In genomic region chr2L:16317777-16318610, dm6 we compare ENCODE assay signal across 4 fruit fly cellular contexts.
A peak's percentile ranks its signal among the peaks of the same experiment; 100 is the strongest.
TF ChIP-seq lines count a peak whose summit lies in the region.

No protein-coding gene starts in this region.

- no peak for TF ChIP-seq CTCF in whole organism, embryonic (GFP tag; optimal IDR thresholded peaks at IDR 0.05; lab: Kevin White, UChicago)

TF ChIP-seq in whole organism, adult, 20 proteins besides CTCF, POLR2A, EP300 and RAD21:
- no peak for TF ChIP-seq Clk (GFP tag; optimal IDR thresholded peaks at IDR 0.05; lab: Kevin White, UChicago)
- TF ChIP-seq Hr96 (GFP tag; optimal IDR thresholded peaks at IDR 0.05; lab: Kevin White, UChicago) = no peak
- peak; percentile 9 for TF ChIP-seq CG7045 (GFP tag; optimal IDR thresholded peaks at IDR 0.05; lab: Kevin White, UChicago)
- TF ChIP-seq tj (GFP tag; optimal IDR thresholded peaks at IDR 0.05; lab: Kevin White, UChicago) = peak; percentile 72
- peak; percentile 26 for TF ChIP-seq cic (GFP tag; optimal IDR thresholded peaks at IDR 0.05; lab: Kevin White, UChicago)
- TF ChIP-seq pad (GFP tag; optimal IDR thresholded peaks at IDR 0.05; lab: Kevin White, UChicago) = no peak
- no peak for TF ChIP-seq CG5204 (GFP tag; optimal IDR thresholded peaks at IDR 0.05; lab: Kevin White, UChicago)
- peak; percentile 41 for TF ChIP-seq CG1620 (GFP tag; optimal IDR thresholded peaks at IDR 0.05; lab: Kevin White, UChicago)
- TF ChIP-seq CG12768 (GFP tag; optimal IDR thresholded peaks at IDR 0.05; lab: Kevin White, UChicago) = peak; percentile 34
- no peak for TF ChIP-seq CG11617 (GFP tag; optimal IDR thresholded peaks at IDR 0.05; lab: Kevin White, UChicago)
- TF ChIP-seq ovo (GFP tag; optimal IDR thresholded peaks at IDR 0.05; lab: Kevin White, UChicago) = peak; percentile 27
- no peak for TF ChIP-seq CG33017 (tag; optimal IDR thresholded peaks at IDR 0.05; lab: Kevin White, UChicago)
- TF ChIP-seq toe (GFP tag; optimal IDR thresholded peaks at IDR 0.05; lab: Kevin White, UChicago) = no peak
- no peak for TF ChIP-seq cnc (optimal IDR thresholded peaks at IDR 0.05; lab: Kevin White, UChicago)
- TF ChIP-seq kay (GFP tag; lab: Kevin White, UChicago; ENCODE audit: borderline replicate concordance) = peak; percentile 70
- TF ChIP-seq Mnt (GFP tag; optimal IDR thresholded peaks at IDR 0.05; lab: Kevin White, UChicago) = peak; percentile 46
- peak; percentile 71 for TF ChIP-seq Crg-1 (GFP tag; optimal IDR thresholded peaks at IDR 0.05; lab: Kevin White, UChicago)
- peak; percentile 7 for TF ChIP-seq CG7101 (tag; optimal IDR thresholded peaks at IDR 0.05; lab: Kevin White, UChicago)
- no peak for TF ChIP-seq CG14711 (tag; optimal IDR thresholded peaks at IDR 0.05; lab: Kevin White, UChicago)
- no peak for TF ChIP-seq bab1 (GFP tag; optimal IDR thresholded peaks at IDR 0.05; lab: Kevin White, UChicago)

TF ChIP-seq in whole organism, embryonic, 481 proteins besides CTCF, POLR2A, EP300 and RAD21 (continues in another document):
- TF ChIP-seq CG6689 (GFP tag; IDR thresholded peaks at IDR 0.05; lab: Robert Waterston, UW) (0 out of 2 replicates have a peak, but pooled peaks have one; percentile 12), phol (tag; optimal IDR thresholded peaks at IDR 0.05; lab: Kevin White, UChicago) (no peak), CG8765 (GFP tag; IDR thresholded peaks at IDR 0.05; lab: Robert Waterston, UW) (no peak), grau (tag; optimal IDR thresholded peaks at IDR 0.05; lab: Kevin White, UChicago) (no peak), kni (GFP tag; optimal IDR thresholded peaks at IDR 0.05; lab: Kevin White, UChicago) (peak; percentile 77), Dad (GFP tag; optimal IDR thresholded peaks at IDR 0.05; lab: Kevin White, UChicago) (no peak), disco-r (GFP tag; optimal IDR thresholded peaks at IDR 0.05; lab: Kevin White, UChicago) (no peak), pho (GFP tag; optimal IDR thresholded peaks at IDR 0.05; lab: Kevin White, UChicago) (peak; percentile 39), TFAM (GFP tag; optimal IDR thresholded peaks at IDR 0.05; lab: Kevin White, UChicago) (no peak), CG9727 (GFP tag; optimal IDR thresholded peaks at IDR 0.05; lab: Kevin White, UChicago) (no peak), CG18619 (GFP tag; optimal IDR thresholded peaks at IDR 0.05; lab: Kevin White, UChicago) (peak; percentile 40), CG17829 (tag; optimal IDR thresholded peaks at IDR 0.05; lab: Kevin White, UChicago) (no peak), CG11504 (tag; optimal IDR thresholded peaks at IDR 0.05; lab: Kevin White, UChicago) (peak; percentile 1), CG10462 (GFP tag; optimal IDR thresholded peaks at IDR 0.05; lab: Kevin White, UChicago) (no peak), Awh (GFP tag; IDR thresholded peaks at IDR 0.05; lab: Robert Waterston, UW) (peak; percentile 77), fd96Cb (tag; optimal IDR thresholded peaks at IDR 0.05; lab: Kevin White, UChicago) (no peak), z (GFP tag; IDR thresholded peaks at IDR 0.05; lab: Robert Waterston, UW) (no peak), sisA (GFP tag; IDR thresholded peaks at IDR 0.05; lab: Robert Waterston, UW) (no peak), dmrt99B (tag; optimal IDR thresholded peaks at IDR 0.05; lab: Kevin White, UChicago) (peak; percentile 37), ap (GFP tag; IDR thresholded peaks at IDR 0.05; lab: Robert Waterston, UW) (peak; percentile 11; the same call in 1 of the 2 replicates), repo (GFP tag; optimal IDR thresholded peaks at IDR 0.05; lab: Kevin White, UChicago) (peak; percentile 16), trh (GFP tag; optimal IDR thresholded peaks at IDR 0.05; lab: Kevin White, UChicago) (no peak), pzg (GFP tag; optimal IDR thresholded peaks at IDR 0.05; lab: Kevin White, UChicago) (no peak), sima (GFP tag; optimal IDR thresholded peaks at IDR 0.05; lab: Kevin White, UChicago) (no peak), CG12659 (GFP tag; optimal IDR thresholded peaks at IDR 0.05; lab: Kevin White, UChicago) (peak; percentile 51), CG8388 (GFP tag; optimal IDR thresholded peaks at IDR 0.05; lab: Kevin White, UChicago) (no peak)

TF ChIP-seq in whole organism, prepupa, 60 proteins besides CTCF, POLR2A, EP300 and RAD21:
- no peak for TF ChIP-seq CG8119 (GFP tag; IDR thresholded peaks at IDR 0.05; lab: Robert Waterston, UW)
- TF ChIP-seq CG34406 (GFP tag; optimal IDR thresholded peaks at IDR 0.05; lab: Kevin White, UChicago) = no peak
- no peak for TF ChIP-seq CG4318 (GFP tag; optimal IDR thresholded peaks at IDR 0.05; lab: Kevin White, UChicago)
- no peak for TF ChIP-seq cyc (GFP tag; optimal IDR thresholded peaks at IDR 0.05; lab: Kevin White, UChicago)
- TF ChIP-seq Eip78C (GFP tag; lab: Kevin White, UChicago) = peak; percentile 54
- no peak for TF ChIP-seq Hr4 (GFP tag; optimal IDR thresholded peaks at IDR 0.05; lab: Kevin White, UChicago)
- no peak for TF ChIP-seq net (GFP tag; optimal IDR thresholded peaks at IDR 0.05; lab: Kevin White, UChicago)
- TF ChIP-seq acj6 (GFP tag; optimal IDR thresholded peaks at IDR 0.05; lab: Kevin White, UChicago) = no peak
- TF ChIP-seq CG3919 (GFP tag; optimal IDR thresholded peaks at IDR 0.05; lab: Kevin White, UChicago) = no peak
- TF ChIP-seq Met (GFP tag; optimal IDR thresholded peaks at IDR 0.05; lab: Kevin White, UChicago) = no peak
- TF ChIP-seq Hr39 (GFP tag; optimal IDR thresholded peaks at IDR 0.05; lab: Kevin White, UChicago) = no peak
- TF ChIP-seq dac (GFP tag; optimal IDR thresholded peaks at IDR 0.05; lab: Kevin White, UChicago) = no peak
- no peak for TF ChIP-seq CG11762 (GFP tag; optimal IDR thresholded peaks at IDR 0.05; lab: Kevin White, UChicago; ENCODE audit: insufficient read depth)
- TF ChIP-seq fkh (GFP tag; optimal IDR thresholded peaks at IDR 0.05; lab: Kevin White, UChicago) = peak; percentile 48
- TF ChIP-seq eg (GFP tag; IDR thresholded peaks at IDR 0.05; lab: Robert Waterston, UW) = 0 out of 3 replicates have a peak, but pooled peaks have one; percentile 15
- TF ChIP-seq achi (GFP tag; optimal IDR thresholded peaks at IDR 0.05; lab: Kevin White, UChicago) = no peak
- TF ChIP-seq esn (GFP tag; optimal IDR thresholded peaks at IDR 0.05; lab: Kevin White, UChicago) = no peak
- TF ChIP-seq CG16779 (tag; optimal IDR thresholded peaks at IDR 0.05; lab: Kevin White, UChicago) = no peak

TF ChIP-seq in whole organism, wandering third instar larva, 38 proteins besides CTCF, POLR2A, EP300 and RAD21 (continues in another document):
- no peak for TF ChIP-seq dmrt93B (GFP tag; optimal IDR thresholded peaks at IDR 0.05; lab: Kevin White, UChicago)
- TF ChIP-seq tai (GFP tag; optimal IDR thresholded peaks at IDR 0.05; lab: Kevin White, UChicago) = no peak
- no peak for TF ChIP-seq Jra (GFP tag; optimal IDR thresholded peaks at IDR 0.05; lab: Kevin White, UChicago)
- TF ChIP-seq Vsx2 (GFP tag; optimal IDR thresholded peaks at IDR 0.05; lab: Kevin White, UChicago; ENCODE audit: partially characterized antibody) = no peak
- peak; percentile 26 for TF ChIP-seq psq (GFP tag; optimal IDR thresholded peaks at IDR 0.05; lab: Kevin White, UChicago)
- TF ChIP-seq sv (GFP tag; optimal IDR thresholded peaks at IDR 0.05; lab: Kevin White, UChicago) = peak; percentile 35
- TF ChIP-seq GATAd (GFP tag; optimal IDR thresholded peaks at IDR 0.05; lab: Kevin White, UChicago) = no peak
- TF ChIP-seq Hr78 (GFP tag; optimal IDR thresholded peaks at IDR 0.05; lab: Kevin White, UChicago) = no peak
- no peak for TF ChIP-seq dsf (GFP tag; optimal IDR thresholded peaks at IDR 0.05; lab: Kevin White, UChicago; ENCODE audit: borderline replicate concordance)
- no peak for TF ChIP-seq brk (GFP tag; optimal IDR thresholded peaks at IDR 0.05; lab: Kevin White, UChicago)
- no peak for TF ChIP-seq usp (GFP tag; optimal IDR thresholded peaks at IDR 0.05; lab: Kevin White, UChicago)
- TF ChIP-seq lola (GFP tag; optimal IDR thresholded peaks at IDR 0.05; lab: Kevin White, UChicago) = no peak
- no peak for TF ChIP-seq Sp1 (GFP tag; optimal IDR thresholded peaks at IDR 0.05; lab: Kevin White, UChicago)
- TF ChIP-seq Dfd (GFP tag; optimal IDR thresholded peaks at IDR 0.05; lab: Kevin White, UChicago) = no peak
- TF ChIP-seq jim (GFP tag; optimal IDR thresholded peaks at IDR 0.05; lab: Kevin White, UChicago) = peak; percentile 89
- peak; percentile 30 for TF ChIP-seq fru (GFP tag; optimal IDR thresholded peaks at IDR 0.05; lab: Kevin White, UChicago)
- TF ChIP-seq HLH106 (tag; optimal IDR thresholded peaks at IDR 0.05; lab: Kevin White, UChicago) = no peak
- peak; percentile 95 for TF ChIP-seq Hr83 (GFP tag; optimal IDR thresholded peaks at IDR 0.05; lab: Kevin White, UChicago; ENCODE audit: poor library complexity, severe bottlenecking)
- TF ChIP-seq CrebA (GFP tag; optimal IDR thresholded peaks at IDR 0.05; lab: Kevin White, UChicago; ENCODE audit: borderline replicate concordance) = no peak
- no peak for TF ChIP-seq CG9705 (GFP tag; optimal IDR thresholded peaks at IDR 0.05; lab: Kevin White, UChicago)
- TF ChIP-seq h (GFP tag; optimal IDR thresholded peaks at IDR 0.05; lab: Kevin White, UChicago) = peak; percentile 69
- no peak for TF ChIP-seq foxo (GFP tag; optimal IDR thresholded peaks at IDR 0.05; lab: Kevin White, UChicago)
- no peak for TF ChIP-seq dl (GFP tag; optimal IDR thresholded peaks at IDR 0.05; lab: Kevin White, UChicago; ENCODE audit: insufficient read depth in 1 of 2, partially characterized antibody in 2 of 2)
- TF ChIP-seq br (GFP tag; optimal IDR thresholded peaks at IDR 0.05; lab: Kevin White, UChicago) = peak; percentile 50
- TF ChIP-seq pan (optimal IDR thresholded peaks at IDR 0.05; lab: Kevin White, UChicago) = no peak
- no peak for TF ChIP-seq Dif (GFP tag; optimal IDR thresholded peaks at IDR 0.05; lab: Kevin White, UChicago; ENCODE audit: partially characterized antibody)
- no peak for TF ChIP-seq N (GFP tag; optimal IDR thresholded peaks at IDR 0.05; lab: Kevin White, UChicago)
- peak; percentile 63 for TF ChIP-seq rgr (GFP tag; optimal IDR thresholded peaks at IDR 0.05; lab: Kevin White, UChicago)
- no peak for TF ChIP-seq sage (GFP tag; optimal IDR thresholded peaks at IDR 0.05; lab: Kevin White, UChicago)
- TF ChIP-seq Abd-B (GFP tag; optimal IDR thresholded peaks at IDR 0.05; lab: Kevin White, UChicago) = no peak
- peak; percentile 21 for TF ChIP-seq OdsH (GFP tag; optimal IDR thresholded peaks at IDR 0.05; lab: Kevin White, UChicago)
- TF ChIP-seq woc (GFP tag; optimal IDR thresholded peaks at IDR 0.05; lab: Kevin White, UChicago) = no peak
- peak; percentile 44 for TF ChIP-seq Hnf4 (GFP tag; optimal IDR thresholded peaks at IDR 0.05; lab: Kevin White, UChicago)
- no peak for TF ChIP-seq Myc (optimal IDR thresholded peaks at IDR 0.05; lab: Kevin White, UChicago)
- TF ChIP-seq CG32264 (GFP tag; optimal IDR thresholded peaks at IDR 0.05; lab: Kevin White, UChicago) = no peak
- TF ChIP-seq Mio (GFP tag; optimal IDR thresholded peaks at IDR 0.05; lab: Kevin White, UChicago) = no peak
- no peak for TF ChIP-seq Rel (GFP tag; optimal IDR thresholded peaks at IDR 0.05; lab: Kevin White, UChicago)
- TF ChIP-seq Rel (tag; optimal IDR thresholded peaks at IDR 0.05; lab: Kevin White, UChicago) = peak; percentile 54
